Worm (Caenorhabditis elegans) whole organism, L4/young adult: ENCODE results near the gene scvp-1.

Source experiments
- dao-5 ChIP-seq: sonication (generic microtip); optimal IDR thresholded peaks from 2 replicates; lab custom pipeline; 2016; ENCODE audit warnings: missing genotype, missing genetic modification characterization, moderate library complexity, missing compliant biosample characterization
- him-1 ChIP-seq: sonication (generic microtip); optimal IDR thresholded peaks from 2 replicates; lab custom pipeline; 2016; ENCODE audit warnings: missing genotype, missing genetic modification reagents, missing genetic modification characterization, missing compliant biosample characterization

ce11 chrV:10954334-10954733, 23.2 kb upstream of the scvp-1 start, which contains the start of gene clec-221:
- no peak for TF ChIP-seq him-1
- TF ChIP-seq dao-5: no peak
